Worm (Caenorhabditis elegans): ENCODE results near the gene F18E9.1.

F18E9.1 gene

ce11 chrX:8640654-8641053 lies 39.3 kb downstream of the F18E9.1 start:
- no peak for TF ChIP-seq flh-1 (GFP tag; optimal IDR thresholded peaks at IDR 0.05)
- TF ChIP-seq mls-2 (tag; optimal IDR thresholded peaks at IDR 0.05): no peak
- no peak for TF ChIP-seq snpc-4 (tag; optimal IDR thresholded peaks at IDR 0.05)
- TF ChIP-seq pha-4 (tag; optimal IDR thresholded peaks at IDR 0.05): no peak
- no peak for TF ChIP-seq mab-5 (tag; optimal IDR thresholded peaks at IDR 0.05)
- no peak for TF ChIP-seq tbx-8 (GFP tag; optimal IDR thresholded peaks at IDR 0.05)
- TF ChIP-seq blmp-1 (tag; optimal IDR thresholded peaks at IDR 0.05): no peak
- no peak for TF ChIP-seq ceh-83 (GFP tag; optimal IDR thresholded peaks at IDR 0.05)
- no peak for TF ChIP-seq unc-120 (tag; optimal IDR thresholded peaks at IDR 0.05; ENCODE audit: poor library complexity, severe bottlenecking)
- TF ChIP-seq zip-8 (tag; optimal IDR thresholded peaks at IDR 0.05): no peak
- TF ChIP-seq drap-1 (GFP tag; optimal IDR thresholded peaks at IDR 0.05): no peak
- no peak for TF ChIP-seq lin-13 (tag; optimal IDR thresholded peaks at IDR 0.05)
- no peak for TF ChIP-seq nhr-237 (tag; optimal IDR thresholded peaks at IDR 0.05)
- no peak for TF ChIP-seq ztf-11 (tag; optimal IDR thresholded peaks at IDR 0.05)
- TF ChIP-seq elt-1 (tag; optimal IDR thresholded peaks at IDR 0.05; ENCODE audit: borderline replicate concordance, insufficient read depth): no peak
- TF ChIP-seq nhr-28 (tag; optimal IDR thresholded peaks at IDR 0.05): no peak

ce11 chrX:8643817-8644216 lies 42.5 kb downstream of the F18E9.1 start, which contains the start of gene stg-2:
stg-2 (minus strand) TSS chrX:8643917.
- TF ChIP-seq ceh-39 (tag; optimal IDR thresholded peaks at IDR 0.05) (no peak), mep-1 (tag; optimal IDR thresholded peaks at IDR 0.05) (no peak), mab-5 (tag; optimal IDR thresholded peaks at IDR 0.05) (no peak), nhr-237 (tag; optimal IDR thresholded peaks at IDR 0.05) (no peak), mls-2 (tag; optimal IDR thresholded peaks at IDR 0.05) (no peak), ces-1 (GFP tag; optimal IDR thresholded peaks at IDR 0.05) (no peak), elt-1 (tag; optimal IDR thresholded peaks at IDR 0.05; ENCODE audit: borderline replicate concordance, insufficient read depth) (no peak), bed-3 (GFP tag; optimal IDR thresholded peaks at IDR 0.05) (no peak), hlh-1 (tag; optimal IDR thresholded peaks at IDR 0.05) (no peak), nhr-2 (tag; optimal IDR thresholded peaks at IDR 0.05) (no peak), pha-4 (tag; optimal IDR thresholded peaks at IDR 0.05) (no peak), lsy-2 (tag; optimal IDR thresholded peaks at IDR 0.05) (no peak), nhr-76 (tag; optimal IDR thresholded peaks at IDR 0.05) (no peak), tbx-8 (GFP tag; optimal IDR thresholded peaks at IDR 0.05) (no peak), sem-2 (GFP tag; optimal IDR thresholded peaks at IDR 0.05) (no peak), ceh-83 (GFP tag; optimal IDR thresholded peaks at IDR 0.05) (no peak), lin-13 (tag; optimal IDR thresholded peaks at IDR 0.05) (no peak), ceh-43 (GFP tag; optimal IDR thresholded peaks at IDR 0.05) (no peak), nhr-12 (tag; optimal IDR thresholded peaks at IDR 0.05) (no peak)

- TF ChIP-seq unc-62 (GFP tag; optimal IDR thresholded peaks at IDR 0.05) (no peak), elt-1 (tag; optimal IDR thresholded peaks at IDR 0.05; ENCODE audit: borderline replicate concordance, insufficient read depth) (no peak), sptf-1 (tag; optimal IDR thresholded peaks at IDR 0.05) (peak; percentile 89), drap-1 (GFP tag; optimal IDR thresholded peaks at IDR 0.05) (peak; percentile 80), bed-3 (GFP tag; optimal IDR thresholded peaks at IDR 0.05) (peak; percentile 71), ztf-11 (tag; optimal IDR thresholded peaks at IDR 0.05) (no peak), pha-4 (tag; optimal IDR thresholded peaks at IDR 0.05) (no peak), mep-1 (tag; optimal IDR thresholded peaks at IDR 0.05) (no peak), zip-8 (tag; optimal IDR thresholded peaks at IDR 0.05) (no peak), M03D4.4 (tag; optimal IDR thresholded peaks at IDR 0.05) (peak; percentile 87), blmp-1 (tag; optimal IDR thresholded peaks at IDR 0.05) (no peak), cnd-1 (tag; optimal IDR thresholded peaks at IDR 0.05) (peak; percentile 88), nhr-76 (tag; optimal IDR thresholded peaks at IDR 0.05) (no peak), tbx-8 (GFP tag; optimal IDR thresholded peaks at IDR 0.05) (peak; percentile 82), ces-1 (GFP tag; optimal IDR thresholded peaks at IDR 0.05) (peak; percentile 82), nhr-12 (tag; optimal IDR thresholded peaks at IDR 0.05) (no peak), nhr-2 (tag; optimal IDR thresholded peaks at IDR 0.05) (no peak), sem-2 (GFP tag; optimal IDR thresholded peaks at IDR 0.05) (peak; percentile 64), lsy-2 (tag; optimal IDR thresholded peaks at IDR 0.05) (no peak), mab-5 (tag; optimal IDR thresholded peaks at IDR 0.05) (no peak), flh-1 (GFP tag; optimal IDR thresholded peaks at IDR 0.05) (peak; percentile 55), lin-32 (GFP tag; optimal IDR thresholded peaks at IDR 0.05) (peak; percentile 44), ceh-43 (GFP tag; optimal IDR thresholded peaks at IDR 0.05) (peak; percentile 71), ceh-39 (tag; optimal IDR thresholded peaks at IDR 0.05) (no peak), elt-3 (tag; optimal IDR thresholded peaks at IDR 0.05) (no peak), mls-2 (tag; optimal IDR thresholded peaks at IDR 0.05) (peak; percentile 90), nhr-28 (tag; optimal IDR thresholded peaks at IDR 0.05) (no peak), ham-2 (GFP tag; optimal IDR thresholded peaks at IDR 0.05) (peak; percentile 49), nhr-237 (tag; optimal IDR thresholded peaks at IDR 0.05) (no peak), snpc-4 (tag; optimal IDR thresholded peaks at IDR 0.05) (no peak), unc-120 (tag; optimal IDR thresholded peaks at IDR 0.05; ENCODE audit: poor library complexity, severe bottlenecking) (peak; percentile 66), ceh-83 (GFP tag; optimal IDR thresholded peaks at IDR 0.05) (peak; percentile 89), lin-13 (tag; optimal IDR thresholded peaks at IDR 0.05) (no peak), hlh-1 (tag; optimal IDR thresholded peaks at IDR 0.05) (no peak), unc-39 (tag; optimal IDR thresholded peaks at IDR 0.05) (no peak)
These were observed 45.0 kb downstream of the F18E9.1 start for ce11 chrX:8646287-8646686.
